Fruit fly (Drosophila melanogaster) whole organism, wandering third instar larva: ENCODE data around the gene CG15210.
A peak's percentile ranks its signal among the peaks of the same experiment; 100 is the strongest.

Source experiments
- Abd-B ChIP-seq: fragments of >200 bp; optimal IDR thresholded peaks from 2 replicates; lab custom pipeline; 2017; ENCODE audit warnings: missing biosample characterization, missing genetic modification characterization
- CrebA ChIP-seq: fragments of 200-800 bp; sonication (Bioruptor generic); optimal IDR thresholded peaks from 2 replicates; lab custom pipeline; 2016; ENCODE audit warnings: missing biosample characterization, mild to moderate bottlenecking, missing genetic modification characterization, borderline replicate concordance
- Myc ChIP-seq: fragments of >200 bp; optimal IDR thresholded peaks from 2 replicates; lab custom pipeline; 2017
- Rel ChIP-seq, 2 experiments: fragments of 200-800 bp; sonication (Bioruptor generic) in 1 of 2; optimal IDR thresholded peaks; 2 replicates in 1 of 2; 3 replicates in 1 of 2; lab custom pipeline; 2016 to 2019; ENCODE audit warnings: mild to moderate bottlenecking in 2 of 2, missing biosample characterization in 2 of 2, missing genetic modification characterization in 2 of 2, moderate library complexity in 1 of 2
- Sp1 ChIP-seq: fragments of 200-800 bp; sonication (Bioruptor generic); optimal IDR thresholded peaks from 3 replicates; lab custom pipeline; 2019; ENCODE audit warnings: missing biosample characterization, mild to moderate bottlenecking, missing genetic modification characterization, moderate library complexity
- brk ChIP-seq: fragments of 200-800 bp; sonication (Bioruptor generic); optimal IDR thresholded peaks from 2 replicates; lab custom pipeline; 2016; ENCODE audit warnings: missing biosample characterization, mild to moderate bottlenecking, missing genetic modification characterization
- ey ChIP-seq: fragments of 200-800 bp; sonication (Bioruptor generic); optimal IDR thresholded peaks from 2 replicates; lab custom pipeline; 2016; ENCODE audit warnings: missing biosample characterization, missing genetic modification characterization
- fru ChIP-seq: fragments of 200-800 bp; sonication (Bioruptor generic); optimal IDR thresholded peaks from 3 replicates; lab custom pipeline; 2016; ENCODE audit warnings: missing biosample characterization, mild to moderate bottlenecking, missing genetic modification characterization
- h ChIP-seq: fragments of 200-800 bp; sonication (Bioruptor generic); optimal IDR thresholded peaks from 3 replicates; lab custom pipeline; 2016; ENCODE audit warnings: missing biosample characterization, mild to moderate bottlenecking, missing genetic modification characterization
- usp ChIP-seq: fragments of >200 bp; optimal IDR thresholded peaks from 2 replicates; lab custom pipeline; 2017; ENCODE audit warnings: missing biosample characterization, missing genetic modification characterization

DNA sequence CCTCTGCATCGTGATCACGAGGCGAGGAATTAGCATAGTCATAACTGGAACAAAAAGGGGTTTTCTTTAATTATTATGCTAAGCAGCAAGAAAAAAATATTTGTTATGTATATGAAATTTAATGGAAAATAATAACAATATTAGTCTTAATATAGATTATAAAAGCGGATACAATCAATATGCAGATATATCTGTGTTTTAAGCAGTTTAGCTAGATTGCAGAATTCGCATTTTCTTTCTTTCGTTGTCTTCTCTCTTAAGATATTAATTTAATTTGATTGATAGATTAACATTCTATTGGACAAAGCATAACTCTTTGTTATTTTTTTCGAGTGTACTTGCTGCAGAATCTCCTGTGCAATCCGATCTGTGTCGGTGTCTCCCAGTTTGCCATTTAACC is 11.7 kb upstream of the CG15210 start:
- TF ChIP-seq CrebA (GFP tag; lab: Kevin White, UChicago): no peak
- no peak for TF ChIP-seq Abd-B
- TF ChIP-seq brk (GFP tag; lab: Kevin White, UChicago): no peak
- no peak for TF ChIP-seq usp (GFP tag; lab: Kevin White, UChicago)
- TF ChIP-seq Sp1: peak; percentile 18
- no peak for TF ChIP-seq Myc (lab: Kevin White, UChicago)
- TF ChIP-seq ey: no peak
- TF ChIP-seq h (GFP tag; lab: Kevin White, UChicago): no peak
- no peak for TF ChIP-seq Rel (GFP tag; optimal IDR thresholded peaks at IDR 0.05; lab: Kevin White, UChicago)
- no peak for TF ChIP-seq Rel (tag; optimal IDR thresholded peaks at IDR 0.05; lab: Kevin White, UChicago)
- TF ChIP-seq fru (GFP tag; lab: Kevin White, UChicago): no peak
